Fruit fly (Drosophila melanogaster): Measurements from ENCODE around the gene obst-F.

- TF ChIP-seq Hr78 (GFP tag; optimal IDR thresholded peaks at IDR 0.05): no peak
- no peak for TF ChIP-seq Mio (GFP tag; optimal IDR thresholded peaks at IDR 0.05)
Measured at dm6 chr3L:20195875-20196274, 5.6 kb downstream of the obst-F start.
